Fruit fly (Drosophila melanogaster) whole organism, embryonic: ENCODE measurements around the gene CG34305.

ENCODE experiments used
- Atf3 ChIP-seq: fragments of 200-800 bp; sonication (Bioruptor generic); optimal IDR thresholded peaks from 3 replicates; lab custom pipeline; 2016; ENCODE audit warnings: missing biosample characterization, missing genetic modification characterization
- BEAF-32 ChIP-seq: fragments of 200-800 bp; sonication (Bioruptor generic); optimal IDR thresholded peaks from 3 replicates; lab custom pipeline; 2017; ENCODE audit warnings: missing biosample characterization, missing genetic modification characterization, mild to moderate bottlenecking, moderate library complexity, missing genetic modification reagents
- Bdp1 ChIP-seq: fragments of 200-800 bp; sonication (Bioruptor generic); optimal IDR thresholded peaks from 3 replicates; lab custom pipeline; 2016; ENCODE audit warnings: missing biosample characterization, missing genetic modification characterization
- CG10147 ChIP-seq: fragments of 200-800 bp; sonication (Bioruptor generic); optimal IDR thresholded peaks from 2 replicates; lab custom pipeline; 2019; ENCODE audit warnings: missing biosample characterization, mild to moderate bottlenecking, missing genetic modification characterization, moderate library complexity
- CG10543 ChIP-seq: fragments of 200-800 bp; sonication (Bioruptor generic); optimal IDR thresholded peaks from 3 replicates; lab custom pipeline; 2017; ENCODE audit warnings: missing biosample characterization, mild to moderate bottlenecking, missing genetic modification characterization, moderate library complexity
- CG13424 ChIP-seq: fragments of 200-800 bp; sonication (Bioruptor generic); optimal IDR thresholded peaks from 2 replicates; lab custom pipeline; 2019; ENCODE audit warnings: missing biosample characterization, mild to moderate bottlenecking, missing genetic modification characterization, moderate library complexity
- CG13894 ChIP-seq: fragments of 200-800 bp; sonication (Bioruptor generic); optimal IDR thresholded peaks from 3 replicates; lab custom pipeline; 2018; ENCODE audit warnings: missing biosample characterization, mild to moderate bottlenecking, missing genetic modification characterization, moderate library complexity
- CG17829 ChIP-seq: fragments of 200-800 bp; optimal IDR thresholded peaks from 2 replicates; lab custom pipeline; 2019; ENCODE audit warnings: missing biosample characterization, mild to moderate bottlenecking, missing genetic modification characterization, moderate library complexity
- CG30020 ChIP-seq: fragments of 200-800 bp; optimal IDR thresholded peaks from 2 replicates; lab custom pipeline; 2019; ENCODE audit warnings: missing biosample characterization, mild to moderate bottlenecking, missing genetic modification characterization, moderate library complexity
- CG3407 ChIP-seq: fragments of 200-800 bp; sonication (Bioruptor generic); optimal IDR thresholded peaks from 2 replicates; lab custom pipeline; 2018; ENCODE audit warnings: missing biosample characterization, mild to moderate bottlenecking, missing genetic modification characterization
- CG4282 ChIP-seq: fragments of 200-800 bp; sonication (Bioruptor generic); optimal IDR thresholded peaks from 2 replicates; lab custom pipeline; 2016; ENCODE audit warnings: missing biosample characterization, missing genetic modification characterization
- CG6791 ChIP-seq: fragments of 200-800 bp; sonication (Bioruptor generic); IDR thresholded peaks from 3 replicates; pipeline ENCODE4 v1.3.6; 2022; ENCODE audit warnings: missing biosample characterization, missing genetic modification characterization; ENCODE audit not compliant: partially characterized antibody
- CG7556 ChIP-seq: fragments of 200-800 bp; sonication (Bioruptor generic); optimal IDR thresholded peaks from 2 replicates; lab custom pipeline; 2017; ENCODE audit warnings: missing biosample characterization, mild to moderate bottlenecking, missing genetic modification characterization
- CG8359 ChIP-seq: fragments of 200-800 bp; sonication (Bioruptor generic); optimal IDR thresholded peaks from 2 replicates; lab custom pipeline; 2017; ENCODE audit warnings: missing biosample characterization, mild to moderate bottlenecking, missing genetic modification characterization, borderline replicate concordance
- CkIIα-i1 ChIP-seq: fragments of 200-800 bp; sonication (Bioruptor generic); IDR thresholded peaks from 2 replicates; pipeline ENCODE4 v1.3.6; 2022; ENCODE audit warnings: missing biosample characterization, missing genetic modification characterization
- CoRest ChIP-seq: fragments of 200-800 bp; sonication (Bioruptor generic); optimal IDR thresholded peaks from 3 replicates; lab custom pipeline; 2018; ENCODE audit warnings: missing biosample characterization, mild to moderate bottlenecking, missing genetic modification characterization, moderate library complexity
- Dp ChIP-seq: fragments of 200-800 bp; sonication (Bioruptor generic); optimal IDR thresholded peaks from 2 replicates; lab custom pipeline; 2018; ENCODE audit warnings: missing biosample characterization, mild to moderate bottlenecking, missing genetic modification characterization, moderate library complexity
- Dref ChIP-seq: fragments of 200-800 bp; sonication (Bioruptor generic); IDR thresholded peaks from 2 replicates; pipeline ENCODE4 v1.3.6; 2022; ENCODE audit warnings: missing biosample characterization, missing genetic modification characterization
- Gsc ChIP-seq: fragments of 200-800 bp; sonication (Bioruptor generic); IDR thresholded peaks from 2 replicates; pipeline ENCODE4 v1.3.6; 2022; ENCODE audit warnings: missing biosample characterization, missing genetic modification characterization
- HLHmδ ChIP-seq: fragments of 200-800 bp; sonication (Bioruptor generic); optimal IDR thresholded peaks from 2 replicates; lab custom pipeline; 2018; ENCODE audit warnings: missing biosample characterization, mild to moderate bottlenecking, missing genetic modification characterization, moderate library complexity
- Hey ChIP-seq: fragments of 200-800 bp; sonication (Bioruptor generic); optimal IDR thresholded peaks from 3 replicates; lab custom pipeline; 2018; ENCODE audit warnings: missing biosample characterization, mild to moderate bottlenecking, missing genetic modification characterization
- HmgD ChIP-seq: fragments of 200-800 bp; sonication (Bioruptor generic); optimal IDR thresholded peaks from 3 replicates; lab custom pipeline; 2016; ENCODE audit warnings: missing biosample characterization, missing genetic modification characterization
- Jarid2 ChIP-seq: fragments of 200-800 bp; sonication (Bioruptor generic); optimal IDR thresholded peaks from 3 replicates; lab custom pipeline; 2017; ENCODE audit warnings: mild to moderate bottlenecking, missing biosample characterization, missing genetic modification reagents, missing genetic modification characterization
- Pdp1 ChIP-seq, 2 experiments: fragments of 200-800 bp; sonication (Bioruptor generic); optimal IDR thresholded peaks; 3 replicates each; lab custom pipeline; 2016; ENCODE audit warnings: missing biosample characterization in 2 of 2, missing genetic modification characterization in 2 of 2, mild to moderate bottlenecking in 1 of 2, moderate library complexity in 1 of 2
- Poxn ChIP-seq: fragments of 200-800 bp; sonication (Bioruptor generic); IDR thresholded peaks from 2 replicates; pipeline ENCODE4 v1.3.6; 2022; ENCODE audit warnings: missing biosample characterization, missing genetic modification characterization
- Side ChIP-seq: fragments of 200-800 bp; sonication (Bioruptor generic); optimal IDR thresholded peaks from 2 replicates; lab custom pipeline; 2016; ENCODE audit warnings: missing biosample characterization, missing genetic modification characterization
- Sox102F ChIP-seq: fragments of 200-800 bp; sonication (Bioruptor generic); optimal IDR thresholded peaks from 2 replicates; lab custom pipeline; 2018; ENCODE audit warnings: missing biosample characterization, mild to moderate bottlenecking, missing genetic modification characterization, moderate library complexity
- abd-A ChIP-seq: fragments of 200-800 bp; sonication (Bioruptor generic); optimal IDR thresholded peaks from 3 replicates; lab custom pipeline; 2019; ENCODE audit warnings: missing biosample characterization, mild to moderate bottlenecking, missing genetic modification characterization, moderate library complexity
- amos ChIP-seq: fragments of 200-800 bp; sonication (Bioruptor generic); IDR thresholded peaks from 2 replicates; pipeline ENCODE4 v1.3.6; 2022; ENCODE audit warnings: missing biosample characterization, missing genetic modification characterization; ENCODE audit not compliant: partially characterized antibody
- bcd ChIP-seq: fragments of 200-800 bp; sonication (Bioruptor generic); optimal IDR thresholded peaks from 2 replicates; lab custom pipeline; 2017; ENCODE audit warnings: missing biosample characterization, mild to moderate bottlenecking, missing genetic modification characterization
- bsh ChIP-seq, 2 experiments: fragments of 200-800 bp; sonication (Bioruptor generic); optimal IDR thresholded peaks; 2 replicates each; lab custom pipeline; 2017 to 2018; ENCODE audit warnings: mild to moderate bottlenecking in 2 of 2, missing biosample characterization in 2 of 2, missing genetic modification characterization in 2 of 2, moderate library complexity in 1 of 2
- cad ChIP-seq: fragments of >200 bp; optimal IDR thresholded peaks from 2 replicates; lab custom pipeline; 2017; ENCODE audit warnings: missing biosample characterization, missing genetic modification characterization
- cato ChIP-seq: fragments of 200-800 bp; sonication (Bioruptor generic); optimal IDR thresholded peaks from 2 replicates; lab custom pipeline; 2016; ENCODE audit warnings: missing biosample characterization, missing genetic modification characterization, borderline replicate concordance
- chinmo ChIP-seq: fragments of 200-800 bp; sonication (Bioruptor generic); IDR thresholded peaks from 4 replicates; pipeline ENCODE4 v1.3.6; 2022; ENCODE audit warnings: missing biosample characterization, missing genetic modification characterization; ENCODE audit not compliant: partially characterized antibody
- ci ChIP-seq: fragments of 200-800 bp; sonication (Bioruptor generic); IDR thresholded peaks from 3 replicates; pipeline ENCODE4 v1.3.6; 2022; ENCODE audit warnings: missing biosample characterization, missing genetic modification characterization
- danr ChIP-seq: fragments of 200-800 bp; sonication (Bioruptor generic); IDR thresholded peaks from 2 replicates; pipeline ENCODE4 v1.3.6; 2022; ENCODE audit warnings: missing biosample characterization, missing genetic modification characterization
- fd102C ChIP-seq: fragments of 200-800 bp; sonication (Bioruptor generic); optimal IDR thresholded peaks from 2 replicates; lab custom pipeline; 2018; ENCODE audit warnings: missing biosample characterization, mild to moderate bottlenecking, missing genetic modification characterization, moderate library complexity
- gcm ChIP-seq: fragments of 200-800 bp; sonication (Bioruptor generic); optimal IDR thresholded peaks from 2 replicates; lab custom pipeline; 2019; ENCODE audit warnings: missing biosample characterization, mild to moderate bottlenecking, missing genetic modification characterization, moderate library complexity
- gem ChIP-seq: fragments of 200-800 bp; sonication (Bioruptor generic); optimal IDR thresholded peaks from 2 replicates; lab custom pipeline; 2019; ENCODE audit warnings: missing biosample characterization, mild to moderate bottlenecking, missing genetic modification characterization, moderate library complexity
- insv ChIP-seq, 2 experiments: fragments of 200-800 bp; sonication (Bioruptor generic); optimal IDR thresholded peaks; 3 replicates each; lab custom pipeline; 2016 to 2018; ENCODE audit warnings: missing biosample characterization in 2 of 2, missing genetic modification characterization in 2 of 2
- kah ChIP-seq: fragments of 200-800 bp; sonication (Bioruptor generic); optimal IDR thresholded peaks from 2 replicates; lab custom pipeline; 2018; ENCODE audit warnings: missing biosample characterization, mild to moderate bottlenecking, missing genetic modification characterization
- knrl ChIP-seq: fragments of 200-800 bp; sonication (Bioruptor generic); IDR thresholded peaks from 3 replicates; pipeline ENCODE4 v1.3.6; 2022; ENCODE audit warnings: missing biosample characterization, missing genetic modification characterization; ENCODE audit not compliant: partially characterized antibody
- onecut ChIP-seq: fragments of 200-800 bp; sonication (Bioruptor generic); IDR thresholded peaks from 2 replicates; pipeline ENCODE4 v1.3.6; 2022; ENCODE audit warnings: missing biosample characterization, missing genetic modification characterization
- rib ChIP-seq: fragments of 200-800 bp; sonication (Bioruptor generic); IDR thresholded peaks from 2 replicates; pipeline ENCODE4 v1.3.6; 2022; ENCODE audit warnings: missing biosample characterization, missing genetic modification characterization
- slbo ChIP-seq: fragments of 200-800 bp; sonication (Bioruptor generic); IDR thresholded peaks from 2 replicates; pipeline ENCODE4 v1.3.6; 2022; ENCODE audit warnings: missing biosample characterization, missing genetic modification characterization
- trh ChIP-seq: fragments of 200-800 bp; sonication (Bioruptor generic); optimal IDR thresholded peaks from 2 replicates; lab custom pipeline; 2016; ENCODE audit warnings: missing biosample characterization, missing genetic modification characterization
- unc-4 ChIP-seq: fragments of 200-800 bp; sonication (Bioruptor generic); IDR thresholded peaks from 2 replicates; pipeline ENCODE4 v1.3.6; 2022; ENCODE audit warnings: missing biosample characterization, missing genetic modification characterization; ENCODE audit not compliant: partially characterized antibody
- zen2 ChIP-seq: fragments of 200-800 bp; sonication (Bioruptor generic); IDR thresholded peaks from 3 replicates; pipeline ENCODE4 v1.3.6; 2022; ENCODE audit warnings: missing biosample characterization, missing genetic modification characterization; ENCODE audit not compliant: partially characterized antibody

The CG34305 gene

DNA sequence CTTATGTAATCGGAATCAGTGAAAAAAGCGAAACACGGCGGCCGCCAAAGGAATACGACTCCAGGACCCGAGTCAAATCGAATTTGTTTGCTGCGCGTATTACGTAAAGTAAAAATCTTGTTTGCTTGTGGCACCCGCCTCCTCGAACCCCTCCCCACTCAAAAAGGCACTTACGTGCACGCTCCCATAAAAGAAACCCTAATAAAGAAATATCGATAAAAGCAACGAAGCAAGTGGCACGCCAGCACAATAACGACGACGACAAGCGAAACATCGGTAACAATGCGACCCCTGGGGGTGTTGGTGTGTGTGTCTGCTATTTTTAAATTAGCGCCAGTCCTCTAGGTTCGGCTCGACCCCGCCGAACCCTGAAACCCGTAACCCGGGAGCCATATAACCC, 39.3 kb upstream of the CG34305 start:
- TF ChIP-seq onecut (peak; percentile 56), abd-A (tag; lab: Kevin White, UChicago) (peak; percentile 88), Gsc (GFP tag; lab: Robert Waterston, UW) (no peak), zen2 (0 out of 3 replicates have a peak, but pooled peaks have one; percentile 32), CoRest (tag; lab: Kevin White, UChicago) (no peak), kah (GFP tag; lab: Kevin White, UChicago) (no peak), cad (no peak), CG17829 (tag; lab: Kevin White, UChicago) (no peak), BEAF-32 (GFP tag; lab: Kevin White, UChicago) (peak; percentile 10), unc-4 (GFP tag; lab: Robert Waterston, UW) (0 out of 2 replicates have a peak, but pooled peaks have one; percentile 12), Hey (tag; lab: Kevin White, UChicago) (peak; percentile 42), CG13894 (peak; percentile 61), chinmo (GFP tag; lab: Robert Waterston, UW) (0 out of 4 replicates have a peak, but pooled peaks have one; percentile 6), Pdp1 (GFP tag; optimal IDR thresholded peaks at IDR 0.05; lab: Kevin White, UChicago) (peak in 1 of 2 experiments; percentile 75), Bdp1 (GFP tag; lab: Kevin White, UChicago) (no peak), bcd (no peak), CG10147 (no peak), CG30020 (tag; lab: Kevin White, UChicago) (no peak), amos (GFP tag; lab: Robert Waterston, UW) (peak; percentile 27; the same call in 1 of the 2 replicates), danr (GFP tag; lab: Robert Waterston, UW) (no peak), CG13424 (tag; lab: Kevin White, UChicago) (no peak), CG7556 (GFP tag; lab: Kevin White, UChicago) (no peak), Dref (peak; percentile 30; the same call in 1 of the 2 replicates), Side (no peak), fd102C (no peak), knrl (GFP tag; lab: Robert Waterston, UW) (no peak), CG10543 (GFP tag; lab: Kevin White, UChicago) (no peak), cato (GFP tag; lab: Kevin White, UChicago) (no peak), Dp (GFP tag; lab: Kevin White, UChicago) (no peak), gcm (GFP tag; lab: Kevin White, UChicago) (no peak), CG4282 (GFP tag; lab: Kevin White, UChicago) (no peak), HmgD (GFP tag; lab: Kevin White, UChicago) (no peak), Jarid2 (GFP tag; lab: Kevin White, UChicago) (no peak)

DNA sequence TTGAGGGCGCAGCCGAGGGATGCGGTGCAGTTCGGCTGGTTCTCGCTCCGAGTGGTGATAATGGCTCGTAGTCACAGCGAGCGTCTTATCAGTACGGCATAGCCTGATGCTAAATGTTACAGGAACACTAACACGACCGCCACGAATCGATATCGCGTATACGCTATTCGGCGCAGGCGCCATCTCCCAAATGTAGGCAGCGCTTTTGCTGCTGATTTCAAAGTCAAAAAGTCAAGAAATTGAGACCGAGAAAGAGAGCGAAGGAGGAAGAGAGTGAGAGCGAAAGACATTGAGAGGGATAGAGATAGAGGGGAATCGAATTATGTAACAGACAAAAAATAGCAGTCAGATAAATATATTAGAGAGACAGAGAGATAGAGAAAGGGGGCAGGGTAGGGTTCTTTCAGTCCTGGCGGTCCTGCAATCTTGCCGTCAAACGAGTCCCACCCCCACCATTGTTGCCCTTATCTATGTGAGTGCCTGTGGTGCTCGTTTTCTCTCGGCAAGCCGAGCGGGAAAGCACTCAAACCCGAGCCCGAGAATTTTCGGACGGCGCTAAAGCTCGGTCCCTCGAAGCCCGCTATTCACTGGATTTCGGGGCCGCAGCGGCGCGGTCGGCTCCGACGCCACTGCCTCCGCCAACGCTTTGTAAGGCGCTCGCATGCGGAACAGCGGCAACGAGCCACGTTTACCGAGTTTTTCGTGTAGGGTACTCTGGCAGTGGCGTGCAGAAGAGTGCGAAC, 38.3 kb upstream of the CG34305 start:
- no peak for TF ChIP-seq Sox102F (GFP tag; lab: Kevin White, UChicago)
- TF ChIP-seq HLHmδ (GFP tag; lab: Kevin White, UChicago): no peak
- no peak for TF ChIP-seq Dp (GFP tag; lab: Kevin White, UChicago)
- TF ChIP-seq chinmo (GFP tag; lab: Robert Waterston, UW): 0 out of 4 replicates have a peak, but pooled peaks have one; percentile 47
- TF ChIP-seq CG8359: no peak
- TF ChIP-seq rib (GFP tag; lab: Robert Waterston, UW): no peak
- TF ChIP-seq Poxn (GFP tag; lab: Robert Waterston, UW): no peak
- TF ChIP-seq gem (tag; lab: Kevin White, UChicago): no peak
- TF ChIP-seq CG3407 (GFP tag; lab: Kevin White, UChicago): no peak
- no peak for TF ChIP-seq trh (GFP tag; lab: Kevin White, UChicago)
- TF ChIP-seq CG6791 (GFP tag; lab: Robert Waterston, UW): no peak
- TF ChIP-seq Atf3: no peak
- no peak for TF ChIP-seq CkIIα-i1
- TF ChIP-seq insv (GFP tag; optimal IDR thresholded peaks at IDR 0.05; lab: Kevin White, UChicago): no peak
- no peak for TF ChIP-seq bsh (GFP tag; optimal IDR thresholded peaks at IDR 0.05; lab: Kevin White, UChicago)
- no peak for TF ChIP-seq ci (GFP tag; lab: Robert Waterston, UW)
- no peak for TF ChIP-seq slbo (GFP tag; lab: Robert Waterston, UW)
